Fruit fly (Drosophila melanogaster) whole organism, embryonic: ENCODE measurements around the gene Prosbeta6.
A peak's percentile ranks its signal among the peaks of the same experiment; 100 is the strongest.

Source experiments
- Asciz ChIP-seq: fragments of 200-800 bp; sonication (Bioruptor generic); optimal IDR thresholded peaks from 2 replicates; lab custom pipeline; 2017; ENCODE audit warnings: missing biosample characterization, mild to moderate bottlenecking, missing genetic modification characterization, missing genetic modification reagents
- BtbVII ChIP-seq: fragments of 200-800 bp; sonication (Bioruptor generic); optimal IDR thresholded peaks from 3 replicates; lab custom pipeline; 2017; ENCODE audit warnings: missing biosample characterization, mild to moderate bottlenecking, missing genetic modification characterization
- CG12104 ChIP-seq: fragments of 200-800 bp; sonication (Bioruptor generic); optimal IDR thresholded peaks from 3 replicates; lab custom pipeline; 2016; ENCODE audit warnings: missing biosample characterization, missing genetic modification characterization
- CG12391 ChIP-seq: fragments of 200-800 bp; sonication (Bioruptor generic); optimal IDR thresholded peaks from 3 replicates; lab custom pipeline; 2018; ENCODE audit warnings: missing biosample characterization, mild to moderate bottlenecking, missing genetic modification characterization, moderate library complexity
- CG13624 ChIP-seq: fragments of 200-800 bp; sonication (Bioruptor generic); optimal IDR thresholded peaks from 2 replicates; lab custom pipeline; 2016; ENCODE audit warnings: missing biosample characterization, missing genetic modification characterization
- CG17568 ChIP-seq: fragments of 200-800 bp; sonication (Bioruptor generic); optimal IDR thresholded peaks from 2 replicates; lab custom pipeline; 2018; ENCODE audit warnings: missing biosample characterization, mild to moderate bottlenecking, missing genetic modification characterization, moderate library complexity
- CG18011 ChIP-seq: fragments of 200-800 bp; sonication (Bioruptor generic); optimal IDR thresholded peaks from 2 replicates; lab custom pipeline; 2017; ENCODE audit warnings: missing biosample characterization, missing genetic modification characterization, mild to moderate bottlenecking, moderate library complexity, missing genotype
- CG2116 ChIP-seq: fragments of 200-800 bp; sonication (Bioruptor generic); optimal IDR thresholded peaks from 3 replicates; lab custom pipeline; 2018; ENCODE audit warnings: missing biosample characterization, mild to moderate bottlenecking, missing genetic modification characterization
- CG2712 ChIP-seq: fragments of 200-800 bp; optimal IDR thresholded peaks from 3 replicates; lab custom pipeline; 2019; ENCODE audit warnings: missing biosample characterization, mild to moderate bottlenecking, missing genetic modification characterization, moderate library complexity
- CG31441 ChIP-seq: fragments of 200-800 bp; sonication (Bioruptor generic); IDR thresholded peaks from 2 replicates; pipeline ENCODE4 v1.3.6; 2022; ENCODE audit warnings: missing biosample characterization, missing genetic modification characterization
- CG3847 ChIP-seq: fragments of 200-800 bp; sonication (Bioruptor generic); IDR thresholded peaks from 2 replicates; pipeline ENCODE4 v1.3.6; 2022; ENCODE audit warnings: missing biosample characterization, missing genetic modification characterization
- CG4854 ChIP-seq: fragments of 200-800 bp; sonication (Bioruptor generic); optimal IDR thresholded peaks from 2 replicates; lab custom pipeline; 2016; ENCODE audit warnings: missing biosample characterization, missing genetic modification characterization, inconsistent platforms
- CG8924 ChIP-seq: fragments of 200-800 bp; optimal IDR thresholded peaks from 3 replicates; lab custom pipeline; 2019; ENCODE audit warnings: missing biosample characterization, mild to moderate bottlenecking, missing genetic modification characterization, moderate library complexity
- CG9797 ChIP-seq: fragments of 200-800 bp; sonication (Bioruptor generic); optimal IDR thresholded peaks from 3 replicates; lab custom pipeline; 2018; ENCODE audit warnings: missing biosample characterization, mild to moderate bottlenecking, missing genetic modification characterization
- CHES-1-like ChIP-seq: fragments of 200-800 bp; sonication (Bioruptor generic); optimal IDR thresholded peaks from 2 replicates; lab custom pipeline; 2016; ENCODE audit warnings: missing biosample characterization, missing genetic modification characterization
- Camta ChIP-seq: fragments of 200-800 bp; sonication (Bioruptor generic); optimal IDR thresholded peaks from 2 replicates; lab custom pipeline; 2016; ENCODE audit warnings: missing biosample characterization, missing genetic modification characterization
- Dip2 ChIP-seq: fragments of 200-800 bp; sonication (Bioruptor generic); IDR thresholded peaks from 2 replicates; pipeline ENCODE4 v1.3.6; 2022; ENCODE audit warnings: missing biosample characterization, missing genetic modification characterization
- Dref ChIP-seq: fragments of 200-800 bp; sonication (Bioruptor generic); IDR thresholded peaks from 2 replicates; pipeline ENCODE4 v1.3.6; 2022; ENCODE audit warnings: missing biosample characterization, missing genetic modification characterization
- E2f2 ChIP-seq: fragments of 200-800 bp; sonication (Bioruptor generic); IDR thresholded peaks from 2 replicates; pipeline ENCODE4 v1.3.6; 2022; ENCODE audit warnings: missing biosample characterization, missing genetic modification characterization
- HmgD ChIP-seq: fragments of 200-800 bp; sonication (Bioruptor generic); optimal IDR thresholded peaks from 3 replicates; lab custom pipeline; 2016; ENCODE audit warnings: missing biosample characterization, missing genetic modification characterization
- Hr3 ChIP-seq: fragments of 200-800 bp; sonication (Bioruptor generic); optimal IDR thresholded peaks from 3 replicates; lab custom pipeline; 2016; ENCODE audit warnings: missing biosample characterization, missing genetic modification characterization
- MBD-R2 ChIP-seq: fragments of 200-800 bp; sonication (Bioruptor generic); IDR thresholded peaks from 2 replicates; pipeline ENCODE4 v1.3.6; 2022; ENCODE audit warnings: missing biosample characterization, missing genetic modification characterization
- MESR4 ChIP-seq: fragments of 200-800 bp; sonication (Bioruptor generic); optimal IDR thresholded peaks from 2 replicates; lab custom pipeline; 2018; ENCODE audit warnings: missing biosample characterization, mild to moderate bottlenecking, missing genetic modification characterization, moderate library complexity
- Med ChIP-seq: fragments of 200-800 bp; sonication (Bioruptor generic); peaks from one replicate; lab custom pipeline; 2016; ENCODE audit warnings: missing biosample characterization, missing genetic modification characterization, mild to moderate bottlenecking, inconsistent platforms, moderate library complexity
- Mes4 ChIP-seq: fragments of 200-800 bp; sonication (Bioruptor generic); optimal IDR thresholded peaks from 2 replicates; lab custom pipeline; 2016; ENCODE audit warnings: missing biosample characterization, missing genetic modification characterization
- Mrtf ChIP-seq: fragments of 200-800 bp; sonication (Bioruptor generic); IDR thresholded peaks from 3 replicates; pipeline ENCODE4 v1.3.6; 2022; ENCODE audit warnings: missing biosample characterization, missing genetic modification characterization
- Nf-YC ChIP-seq: fragments of 200-800 bp; optimal IDR thresholded peaks from 3 replicates; lab custom pipeline; 2019; ENCODE audit warnings: missing biosample characterization, mild to moderate bottlenecking, missing genetic modification characterization, moderate library complexity
- Six4 ChIP-seq: fragments of 200-800 bp; sonication (Bioruptor generic); optimal IDR thresholded peaks from 2 replicates; lab custom pipeline; 2016; ENCODE audit warnings: missing biosample characterization, missing genetic modification characterization
- Sry-δ ChIP-seq: fragments of 200-800 bp; sonication (Bioruptor generic); optimal IDR thresholded peaks from 2 replicates; lab custom pipeline; 2016; ENCODE audit warnings: missing biosample characterization, missing genetic modification characterization
- Taf1 ChIP-seq: fragments of 200-800 bp; sonication (Bioruptor generic); IDR thresholded peaks from 2 replicates; pipeline ENCODE4 v1.3.6; 2022; ENCODE audit warnings: missing biosample characterization, missing genetic modification characterization
- Trl ChIP-seq, 3 experiments: fragments of >200 bp in 2 of 3; fragments of 200-800 bp in 1 of 3; sonication (Bioruptor generic) in 1 of 3; optimal IDR thresholded peaks; 2 replicates in 1 of 3; 3 replicates in 2 of 3; lab custom pipeline; 2016 to 2017; ENCODE audit warnings: missing biosample characterization in 1 of 3, missing genetic modification characterization in 1 of 3
- crp ChIP-seq, 2 experiments: fragments of 200-800 bp; sonication (Bioruptor generic); optimal IDR thresholded peaks; 2 replicates in 1 of 2; 3 replicates in 1 of 2; lab custom pipeline; 2017; ENCODE audit warnings: missing biosample characterization in 2 of 2, missing genetic modification characterization in 2 of 2, mild to moderate bottlenecking in 1 of 2, moderate library complexity in 1 of 2
- gro ChIP-seq: fragments of 200-800 bp; sonication (Bioruptor generic); optimal IDR thresholded peaks from 2 replicates; lab custom pipeline; 2016; ENCODE audit warnings: missing biosample characterization, missing genetic modification characterization
- knrl ChIP-seq: fragments of 200-800 bp; sonication (Bioruptor generic); IDR thresholded peaks from 3 replicates; pipeline ENCODE4 v1.3.6; 2022; ENCODE audit warnings: missing biosample characterization, missing genetic modification characterization; ENCODE audit not compliant: partially characterized antibody
- lilli ChIP-seq: fragments of 200-800 bp; sonication (Bioruptor generic); optimal IDR thresholded peaks from 3 replicates; lab custom pipeline; 2016; ENCODE audit warnings: missing biosample characterization, missing genetic modification characterization
- lov ChIP-seq, 2 experiments: fragments of 200-800 bp in 1 of 2; fragments of >200 bp in 1 of 2; sonication (Bioruptor generic) in 1 of 2; IDR thresholded peaks in 1 of 2; optimal IDR thresholded peaks in 1 of 2; 2 replicates in 1 of 2; 3 replicates in 1 of 2; pipeline versions ENCODE4 v1.3.6 to Lab custom; 2017 to 2022; ENCODE audit warnings: missing biosample characterization in 1 of 2, missing genetic modification characterization in 1 of 2
- nerfin-1 ChIP-seq: fragments of 200-800 bp; sonication (Bioruptor generic); optimal IDR thresholded peaks from 3 replicates; lab custom pipeline; 2019; ENCODE audit warnings: missing biosample characterization, mild to moderate bottlenecking, missing genetic modification characterization, moderate library complexity
- nmo ChIP-seq: fragments of 200-800 bp; sonication (Bioruptor generic); optimal IDR thresholded peaks from 2 replicates; lab custom pipeline; 2018; ENCODE audit warnings: missing biosample characterization, mild to moderate bottlenecking, missing genetic modification characterization, moderate library complexity
- oc ChIP-seq: fragments of 200-800 bp; sonication (Bioruptor generic); optimal IDR thresholded peaks from 2 replicates; lab custom pipeline; 2018; ENCODE audit warnings: missing biosample characterization, mild to moderate bottlenecking, missing genetic modification characterization, moderate library complexity
- pnt ChIP-seq: fragments of 200-800 bp; sonication (Bioruptor generic); optimal IDR thresholded peaks from 3 replicates; lab custom pipeline; 2016; ENCODE audit warnings: missing biosample characterization, missing genetic modification characterization
- scrt ChIP-seq: fragments of 200-800 bp; sonication (Bioruptor generic); optimal IDR thresholded peaks from 2 replicates; lab custom pipeline; 2018; ENCODE audit warnings: missing biosample characterization, mild to moderate bottlenecking, missing genetic modification characterization, moderate library complexity
- slbo ChIP-seq: fragments of 200-800 bp; sonication (Bioruptor generic); IDR thresholded peaks from 2 replicates; pipeline ENCODE4 v1.3.6; 2022; ENCODE audit warnings: missing biosample characterization, missing genetic modification characterization
- slp2 ChIP-seq: fragments of 200-800 bp; sonication (Bioruptor generic); optimal IDR thresholded peaks from 2 replicates; lab custom pipeline; 2016; ENCODE audit warnings: missing biosample characterization, missing genetic modification characterization
- so ChIP-seq: fragments of 200-800 bp; sonication (Bioruptor generic); IDR thresholded peaks from 3 replicates; pipeline ENCODE4 v1.3.6; 2022; ENCODE audit warnings: missing biosample characterization, missing genetic modification characterization
- stwl ChIP-seq: fragments of 200-800 bp; sonication (Bioruptor generic); optimal IDR thresholded peaks from 3 replicates; lab custom pipeline; 2018; ENCODE audit warnings: missing biosample characterization, mild to moderate bottlenecking, missing genetic modification characterization, moderate library complexity
- vvl ChIP-seq: fragments of 200-800 bp; sonication (Bioruptor generic); IDR thresholded peaks from 2 replicates; pipeline ENCODE4 v1.3.6; 2022; ENCODE audit warnings: missing biosample characterization, missing genetic modification characterization
- wor ChIP-seq: fragments of 200-800 bp; sonication (Bioruptor generic); IDR thresholded peaks from 2 replicates; pipeline ENCODE4 v1.3.6; 2022; ENCODE audit warnings: missing biosample characterization, missing genetic modification characterization
- zen ChIP-seq: fragments of 200-800 bp; sonication (Bioruptor generic); optimal IDR thresholded peaks from 3 replicates; lab custom pipeline; 2018; ENCODE audit warnings: missing biosample characterization, mild to moderate bottlenecking, missing genetic modification characterization, moderate library complexity
- zf30C ChIP-seq: fragments of 200-800 bp; sonication (Bioruptor generic); optimal IDR thresholded peaks from 3 replicates; lab custom pipeline; 2018; ENCODE audit warnings: missing biosample characterization, mild to moderate bottlenecking, missing genetic modification characterization

Gene Prosbeta6

dm6 chr3L:16574307-16574946 is 35.8 kb downstream of the Prosbeta6 start, which contains the start of gene mbf1:
TSS of gene mbf1 (plus strand) at chr3L:16574436.
- TF ChIP-seq E2f2 (GFP tag; lab: Robert Waterston, UW): peak; percentile 69
- peak; percentile 21 for TF ChIP-seq zen
- peak; percentile 48 for TF ChIP-seq oc (tag; lab: Kevin White, UChicago)
- peak; percentile 53 for TF ChIP-seq CG2712 (tag; lab: Kevin White, UChicago)
- peak; percentile 48 for TF ChIP-seq CG12391 (tag; lab: Kevin White, UChicago)
- TF ChIP-seq nmo: peak; percentile 61
- peak; percentile 82 for TF ChIP-seq CG2116
- peak; percentile 5 for TF ChIP-seq CG18011 (GFP tag; lab: Kevin White, UChicago)
- TF ChIP-seq zf30C (GFP tag; lab: Kevin White, UChicago): no peak
- no peak for TF ChIP-seq Camta
- TF ChIP-seq vvl (GFP tag; lab: Robert Waterston, UW): 0 out of 2 replicates have a peak, but pooled peaks have one; percentile 34
- TF ChIP-seq Med (GFP tag; lab: Kevin White, UChicago): peak; percentile 84
- TF ChIP-seq MBD-R2 (GFP tag; lab: Robert Waterston, UW): peak; percentile 59
- TF ChIP-seq Taf1 (GFP tag; lab: Robert Waterston, UW): no peak
- peak; percentile 90 for TF ChIP-seq MESR4
- TF ChIP-seq Six4 (GFP tag; lab: Kevin White, UChicago): no peak
- no peak for TF ChIP-seq so (GFP tag; lab: Robert Waterston, UW)
- peak; percentile 39 for TF ChIP-seq HmgD
- 0 out of 2 replicates have a peak, but pooled peaks have one; percentile 20 for TF ChIP-seq CG31441 (GFP tag; lab: Robert Waterston, UW)
- TF ChIP-seq pnt (GFP tag; lab: Kevin White, UChicago): peak; percentile 22
- peak; percentile 62 to 92 for TF ChIP-seq crp (GFP tag; optimal IDR thresholded peaks at IDR 0.05; lab: Kevin White, UChicago)
- TF ChIP-seq BtbVII (GFP tag; lab: Kevin White, UChicago): peak; percentile 15
- no peak for TF ChIP-seq Dip2
- TF ChIP-seq stwl (tag; lab: Kevin White, UChicago): peak; percentile 85
- TF ChIP-seq Trl (optimal IDR thresholded peaks at IDR 0.05; lab: Kevin White, UChicago): no peak
- peak; percentile 21 for TF ChIP-seq Trl (GFP tag; optimal IDR thresholded peaks at IDR 0.05; lab: Kevin White, UChicago)
- no peak for TF ChIP-seq Mrtf (GFP tag; lab: Robert Waterston, UW)
- peak; percentile 12 for TF ChIP-seq CG4854 (GFP tag; lab: Kevin White, UChicago)
- TF ChIP-seq slbo: no peak
- peak; percentile 52 for TF ChIP-seq CG8924 (tag; lab: Kevin White, UChicago)
- TF ChIP-seq nerfin-1: peak; percentile 92
- TF ChIP-seq CG3847: peak; percentile 45; the same call in 1 of the 2 replicates
- TF ChIP-seq CG13624 (GFP tag; lab: Kevin White, UChicago): peak; percentile 23
- TF ChIP-seq CHES-1-like (GFP tag; lab: Kevin White, UChicago): peak; percentile 51
- TF ChIP-seq Asciz (GFP tag; lab: Kevin White, UChicago): no peak
- peak; percentile 51; the same call in 2 of the 3 replicates for TF ChIP-seq knrl (GFP tag; lab: Robert Waterston, UW)
- peak; percentile 20 for TF ChIP-seq slp2
- TF ChIP-seq lilli (GFP tag; lab: Kevin White, UChicago): peak; percentile 53
- peak; percentile 67 for TF ChIP-seq Dref (GFP tag; lab: Robert Waterston, UW)
- no peak for TF ChIP-seq lov (optimal IDR thresholded peaks at IDR 0.05; lab: Kevin White, UChicago)
- TF ChIP-seq lov (GFP tag; IDR thresholded peaks at IDR 0.05; lab: Robert Waterston, UW): no peak
- peak; percentile 55 for TF ChIP-seq Nf-YC (tag; lab: Kevin White, UChicago)
- no peak for TF ChIP-seq wor (GFP tag; lab: Robert Waterston, UW)
- peak; percentile 79 for TF ChIP-seq Sry-δ (GFP tag; lab: Kevin White, UChicago)
- TF ChIP-seq scrt (GFP tag; lab: Kevin White, UChicago): no peak
- peak; percentile 31 for TF ChIP-seq CG12104
- TF ChIP-seq gro: peak; percentile 48
- TF ChIP-seq CG17568 (GFP tag; lab: Kevin White, UChicago): peak; percentile 22
- TF ChIP-seq Mes4 (GFP tag; lab: Kevin White, UChicago): peak; percentile 2
- peak; percentile 87 for TF ChIP-seq CG9797 (GFP tag; lab: Kevin White, UChicago)
- TF ChIP-seq Hr3: no peak
